Fruit fly (Drosophila melanogaster) whole organism, embryonic: ENCODE results near the gene CG13314.
A peak's percentile ranks its signal among the peaks of the same experiment; 100 is the strongest.

Experiments used
- Abd-B ChIP-seq: fragments of 200-800 bp; sonication (Bioruptor generic); optimal IDR thresholded peaks from 2 replicates; lab custom pipeline; 2018; ENCODE audit warnings: missing biosample characterization, mild to moderate bottlenecking, missing genetic modification characterization, moderate library complexity
- B-H1 ChIP-seq: fragments of 200-800 bp; sonication (Bioruptor generic); IDR thresholded peaks from 3 replicates; pipeline ENCODE4 v1.3.6; 2022; ENCODE audit warnings: missing biosample characterization, missing genetic modification characterization
- CG11247 ChIP-seq: fragments of 200-800 bp; sonication (Bioruptor generic); IDR thresholded peaks from 2 replicates; pipeline ENCODE4 v1.3.6; 2022; ENCODE audit warnings: missing biosample characterization, missing genetic modification characterization
- CG13775 ChIP-seq: fragments of 200-800 bp; sonication (Bioruptor generic); optimal IDR thresholded peaks from 3 replicates; lab custom pipeline; 2017; ENCODE audit warnings: missing biosample characterization, mild to moderate bottlenecking, missing genetic modification characterization
- CG14710 ChIP-seq: fragments of 200-800 bp; sonication (Bioruptor generic); optimal IDR thresholded peaks from 3 replicates; lab custom pipeline; 2019; ENCODE audit warnings: missing biosample characterization, mild to moderate bottlenecking, missing genetic modification characterization, moderate library complexity
- CG1529 ChIP-seq: fragments of 200-800 bp; sonication (Bioruptor generic); optimal IDR thresholded peaks from 3 replicates; lab custom pipeline; 2018; ENCODE audit warnings: missing biosample characterization, missing genetic modification characterization
- CG18599 ChIP-seq: fragments of 200-800 bp; sonication (Bioruptor generic); optimal IDR thresholded peaks from 3 replicates; lab custom pipeline; 2017; ENCODE audit warnings: missing biosample characterization, missing genetic modification characterization, mild to moderate bottlenecking, moderate library complexity, missing genetic modification reagents
- CG2712 ChIP-seq: fragments of 200-800 bp; optimal IDR thresholded peaks from 3 replicates; lab custom pipeline; 2019; ENCODE audit warnings: missing biosample characterization, mild to moderate bottlenecking, missing genetic modification characterization, moderate library complexity
- CG31224 ChIP-seq: fragments of 200-800 bp; sonication (Bioruptor generic); IDR thresholded peaks from 2 replicates; pipeline ENCODE4 v1.3.6; 2022; ENCODE audit warnings: missing biosample characterization, missing genetic modification characterization
- CG34422 ChIP-seq: fragments of 200-800 bp; sonication (Bioruptor generic); IDR thresholded peaks from 3 replicates; pipeline ENCODE4 v1.3.6; 2022; ENCODE audit warnings: missing biosample characterization, missing genetic modification characterization
- CG4854 ChIP-seq: fragments of 200-800 bp; sonication (Bioruptor generic); optimal IDR thresholded peaks from 2 replicates; lab custom pipeline; 2016; ENCODE audit warnings: missing biosample characterization, missing genetic modification characterization, inconsistent platforms
- CG6791 ChIP-seq: fragments of 200-800 bp; sonication (Bioruptor generic); IDR thresholded peaks from 3 replicates; pipeline ENCODE4 v1.3.6; 2022; ENCODE audit warnings: missing biosample characterization, missing genetic modification characterization; ENCODE audit not compliant: partially characterized antibody
- CG7556 ChIP-seq: fragments of 200-800 bp; sonication (Bioruptor generic); optimal IDR thresholded peaks from 2 replicates; lab custom pipeline; 2017; ENCODE audit warnings: missing biosample characterization, mild to moderate bottlenecking, missing genetic modification characterization
- CG8478 ChIP-seq: fragments of >200 bp; optimal IDR thresholded peaks from 2 replicates; lab custom pipeline; 2018
- CG9215 ChIP-seq: fragments of 200-800 bp; sonication (Bioruptor generic); IDR thresholded peaks from 2 replicates; pipeline ENCODE4 v1.3.6; 2022; ENCODE audit warnings: missing biosample characterization, missing genetic modification characterization
- D19A ChIP-seq: fragments of 200-800 bp; optimal IDR thresholded peaks from 3 replicates; lab custom pipeline; 2019; ENCODE audit warnings: missing biosample characterization, mild to moderate bottlenecking, missing genetic modification characterization, moderate library complexity
- Dip2 ChIP-seq: fragments of 200-800 bp; sonication (Bioruptor generic); IDR thresholded peaks from 2 replicates; pipeline ENCODE4 v1.3.6; 2022; ENCODE audit warnings: missing biosample characterization, missing genetic modification characterization
- Doc2 ChIP-seq: fragments of 200-800 bp; sonication (Bioruptor generic); IDR thresholded peaks from 2 replicates; pipeline ENCODE4 v1.3.6; 2022; ENCODE audit warnings: missing biosample characterization, missing genetic modification characterization
- Doc3 ChIP-seq: fragments of 200-800 bp; sonication (Bioruptor generic); IDR thresholded peaks from 3 replicates; pipeline ENCODE4 v1.3.6; 2022; ENCODE audit warnings: missing biosample characterization, missing genetic modification characterization; ENCODE audit not compliant: partially characterized antibody
- Dref ChIP-seq: fragments of 200-800 bp; sonication (Bioruptor generic); IDR thresholded peaks from 2 replicates; pipeline ENCODE4 v1.3.6; 2022; ENCODE audit warnings: missing biosample characterization, missing genetic modification characterization
- Eip74EF ChIP-seq, 2 experiments: fragments of 200-800 bp in 1 of 2; fragments of >200 bp in 1 of 2; sonication (Bioruptor generic) in 1 of 2; optimal IDR thresholded peaks; 2 replicates each; lab custom pipeline; 2017 to 2019; ENCODE audit warnings: missing biosample characterization in 2 of 2, missing genetic modification characterization in 2 of 2, mild to moderate bottlenecking in 1 of 2, moderate library complexity in 1 of 2
- H2.0 ChIP-seq: fragments of 200-800 bp; sonication (Bioruptor generic); IDR thresholded peaks from 2 replicates; pipeline ENCODE4 v1.3.6; 2022; ENCODE audit warnings: missing biosample characterization, missing genetic modification characterization
- HLH3B ChIP-seq: fragments of 200-800 bp; sonication (Bioruptor generic); IDR thresholded peaks from 2 replicates; pipeline ENCODE4 v1.3.6; 2022; ENCODE audit warnings: missing biosample characterization, missing genetic modification characterization
- MTF-1 ChIP-seq: fragments of 200-800 bp; sonication (Bioruptor generic); optimal IDR thresholded peaks from 2 replicates; lab custom pipeline; 2018; ENCODE audit warnings: missing biosample characterization, mild to moderate bottlenecking, missing genetic modification characterization, borderline replicate concordance
- NFAT ChIP-seq: fragments of 200-800 bp; sonication (Bioruptor generic); IDR thresholded peaks from 2 replicates; pipeline ENCODE4 v1.3.6; 2022; ENCODE audit warnings: missing biosample characterization, missing genetic modification characterization
- Nf-YC ChIP-seq: fragments of 200-800 bp; optimal IDR thresholded peaks from 3 replicates; lab custom pipeline; 2019; ENCODE audit warnings: missing biosample characterization, mild to moderate bottlenecking, missing genetic modification characterization, moderate library complexity
- Pdp1 ChIP-seq, 2 experiments: fragments of 200-800 bp; sonication (Bioruptor generic); optimal IDR thresholded peaks; 3 replicates each; lab custom pipeline; 2016; ENCODE audit warnings: missing biosample characterization in 2 of 2, missing genetic modification characterization in 2 of 2, mild to moderate bottlenecking in 1 of 2, moderate library complexity in 1 of 2
- Ptx1 ChIP-seq: fragments of 200-800 bp; sonication (Bioruptor generic); IDR thresholded peaks from 2 replicates; pipeline ENCODE4 v1.3.6; 2022; ENCODE audit warnings: missing biosample characterization, missing genetic modification characterization
- Usf ChIP-seq: fragments of 200-800 bp; sonication (Bioruptor generic); optimal IDR thresholded peaks from 2 replicates; lab custom pipeline; 2017; ENCODE audit warnings: missing genotype, missing biosample characterization, missing genetic modification characterization
- al ChIP-seq: fragments of 200-800 bp; sonication (Bioruptor generic); IDR thresholded peaks from 2 replicates; pipeline ENCODE4 v1.3.6; 2022; ENCODE audit warnings: missing biosample characterization, missing genetic modification characterization
- amos ChIP-seq: fragments of 200-800 bp; sonication (Bioruptor generic); IDR thresholded peaks from 2 replicates; pipeline ENCODE4 v1.3.6; 2022; ENCODE audit warnings: missing biosample characterization, missing genetic modification characterization; ENCODE audit not compliant: partially characterized antibody
- ci ChIP-seq: fragments of 200-800 bp; sonication (Bioruptor generic); IDR thresholded peaks from 3 replicates; pipeline ENCODE4 v1.3.6; 2022; ENCODE audit warnings: missing biosample characterization, missing genetic modification characterization
- croc ChIP-seq: fragments of 200-800 bp; sonication (Bioruptor generic); conservative IDR thresholded peaks from 3 replicates; pipeline ENCODE4 v1.3.6; 2022; ENCODE audit warnings: missing biosample characterization, missing genetic modification characterization
- dpn ChIP-seq, 2 experiments: fragments of 200-800 bp; sonication (Bioruptor generic); optimal IDR thresholded peaks; 3 replicates each; lab custom pipeline; 2016; ENCODE audit warnings: missing biosample characterization in 2 of 2, missing genetic modification characterization in 2 of 2
- fd96Cb ChIP-seq: fragments of 200-800 bp; sonication (Bioruptor generic); optimal IDR thresholded peaks from 2 replicates; lab custom pipeline; 2018; ENCODE audit warnings: missing biosample characterization, mild to moderate bottlenecking, missing genetic modification characterization, moderate library complexity
- gcm2 ChIP-seq: fragments of 200-800 bp; sonication (Bioruptor generic); optimal IDR thresholded peaks from 2 replicates; lab custom pipeline; 2016; ENCODE audit warnings: missing biosample characterization, missing genetic modification characterization
- ham ChIP-seq: fragments of 200-800 bp; sonication (Bioruptor generic); IDR thresholded peaks from 2 replicates; pipeline ENCODE4 v1.3.6; 2022; ENCODE audit warnings: missing biosample characterization, missing genetic modification characterization
- nom ChIP-seq: fragments of 200-800 bp; sonication (Bioruptor generic); optimal IDR thresholded peaks from 2 replicates; lab custom pipeline; 2017; ENCODE audit warnings: missing biosample characterization, missing genetic modification characterization, mild to moderate bottlenecking, moderate library complexity, missing genetic modification reagents
- oc ChIP-seq: fragments of 200-800 bp; sonication (Bioruptor generic); optimal IDR thresholded peaks from 2 replicates; lab custom pipeline; 2018; ENCODE audit warnings: missing biosample characterization, mild to moderate bottlenecking, missing genetic modification characterization, moderate library complexity
- org-1 ChIP-seq: fragments of 200-800 bp; sonication (Bioruptor generic); optimal IDR thresholded peaks from 2 replicates; lab custom pipeline; 2017; ENCODE audit warnings: missing biosample characterization, missing genetic modification characterization
- phol ChIP-seq: fragments of 200-800 bp; sonication (Bioruptor generic); optimal IDR thresholded peaks from 3 replicates; lab custom pipeline; 2018; ENCODE audit warnings: missing biosample characterization, mild to moderate bottlenecking, missing genetic modification characterization, moderate library complexity
- pzg ChIP-seq: fragments of 200-800 bp; sonication (Bioruptor generic); optimal IDR thresholded peaks from 3 replicates; lab custom pipeline; 2018; ENCODE audit warnings: missing biosample characterization, mild to moderate bottlenecking, missing genetic modification characterization, moderate library complexity
- ro ChIP-seq: fragments of 200-800 bp; sonication (Bioruptor generic); IDR thresholded peaks from 2 replicates; pipeline ENCODE4 v1.3.6; 2022; ENCODE audit warnings: missing biosample characterization, missing genetic modification characterization
- seq ChIP-seq: fragments of 200-800 bp; sonication (Bioruptor generic); IDR thresholded peaks from 2 replicates; pipeline ENCODE4 v1.3.6; 2022; ENCODE audit warnings: missing biosample characterization, missing genetic modification characterization
- slbo ChIP-seq: fragments of 200-800 bp; sonication (Bioruptor generic); IDR thresholded peaks from 2 replicates; pipeline ENCODE4 v1.3.6; 2022; ENCODE audit warnings: missing biosample characterization, missing genetic modification characterization
- stc ChIP-seq: fragments of 200-800 bp; sonication (Bioruptor generic); IDR thresholded peaks from 2 replicates; pipeline ENCODE4 v1.3.6; 2022; ENCODE audit warnings: missing biosample characterization, missing genetic modification characterization
- tap ChIP-seq: fragments of 200-800 bp; optimal IDR thresholded peaks from 3 replicates; lab custom pipeline; 2019; ENCODE audit warnings: missing biosample characterization, mild to moderate bottlenecking, missing genetic modification characterization, moderate library complexity
- zen ChIP-seq: fragments of 200-800 bp; sonication (Bioruptor generic); optimal IDR thresholded peaks from 3 replicates; lab custom pipeline; 2018; ENCODE audit warnings: missing biosample characterization, mild to moderate bottlenecking, missing genetic modification characterization, moderate library complexity
- zfh2 ChIP-seq: fragments of 200-800 bp; sonication (Bioruptor generic); optimal IDR thresholded peaks from 2 replicates; lab custom pipeline; 2016; ENCODE audit warnings: missing biosample characterization, missing genetic modification characterization

CG13314 gene

DNA sequence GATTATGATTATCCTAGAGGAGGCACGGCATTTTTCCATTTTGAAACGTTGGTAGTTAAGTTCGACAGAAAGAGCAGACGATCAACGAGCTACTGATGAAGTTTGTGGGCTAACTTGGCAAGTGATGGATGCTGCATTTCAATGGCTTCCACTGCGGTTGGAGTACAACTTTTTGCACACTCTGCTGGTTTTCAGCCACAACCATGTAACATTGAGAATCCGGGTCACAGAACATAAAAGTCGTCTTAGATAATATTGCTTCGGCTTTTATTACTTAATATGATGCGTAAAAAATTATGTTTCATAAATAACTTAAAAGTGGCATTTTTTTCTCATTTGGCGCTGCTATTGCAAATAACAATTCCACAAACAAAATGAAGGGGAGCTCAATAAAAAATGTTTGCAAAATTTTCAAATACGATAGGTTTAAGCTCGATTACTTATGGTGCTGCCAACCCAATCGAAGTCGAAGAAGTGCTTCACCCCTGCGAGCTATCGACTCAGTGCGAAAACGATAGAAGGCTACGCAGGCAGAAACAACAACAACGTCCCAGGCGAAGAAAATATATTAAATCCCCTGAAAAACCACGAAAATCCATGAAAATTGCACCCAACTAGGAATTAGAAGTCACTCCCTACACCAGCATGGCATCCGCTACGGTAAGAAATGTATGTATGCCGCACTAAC lies 15.1 kb upstream of the CG13314 start, which contains the start of the genes CG5653 and CG5021 (continued):
- no peak for TF ChIP-seq phol
- no peak for TF ChIP-seq B-H1 (GFP tag; lab: Robert Waterston, UW)
- no peak for TF ChIP-seq CG7556
- TF ChIP-seq CG8478 (lab: Kevin White, UChicago) = no peak
- peak; percentile 75; the same call in 2 of the 3 replicates for TF ChIP-seq CG6791 (GFP tag; lab: Robert Waterston, UW)
- no peak for TF ChIP-seq oc (tag; lab: Kevin White, UChicago)
- no peak for TF ChIP-seq CG4854 (GFP tag; lab: Kevin White, UChicago)
- no peak for TF ChIP-seq croc (GFP tag; lab: Robert Waterston, UW)
- TF ChIP-seq zen = no peak
- TF ChIP-seq CG31224 = no peak
- TF ChIP-seq Dref (GFP tag; lab: Robert Waterston, UW) = peak; percentile 96
- no peak for TF ChIP-seq Abd-B
- TF ChIP-seq CG18599 = no peak
- TF ChIP-seq stc = no peak
- no peak for TF ChIP-seq CG13775
- no peak for TF ChIP-seq ham (GFP tag; lab: Robert Waterston, UW)
- TF ChIP-seq pzg (GFP tag; lab: Kevin White, UChicago) = peak; percentile 87
- no peak for TF ChIP-seq CG9215
- TF ChIP-seq HLH3B = no peak
- no peak for TF ChIP-seq H2.0
- TF ChIP-seq Eip74EF (GFP tag; optimal IDR thresholded peaks at IDR 0.05; lab: Kevin White, UChicago) = no peak
- TF ChIP-seq al (GFP tag; lab: Robert Waterston, UW) = no peak
- no peak for TF ChIP-seq CG11247 (GFP tag; lab: Robert Waterston, UW)
- TF ChIP-seq Usf = no peak
- TF ChIP-seq Dip2 = no peak
- TF ChIP-seq slbo (GFP tag; lab: Robert Waterston, UW) = no peak
- peak; percentile 57; the same call in 1 of the 2 replicates for TF ChIP-seq amos (GFP tag; lab: Robert Waterston, UW)
- no peak for TF ChIP-seq Doc2 (GFP tag; lab: Robert Waterston, UW)
- no peak for TF ChIP-seq zfh2
- TF ChIP-seq fd96Cb = no peak
- no peak for TF ChIP-seq Pdp1 (GFP tag; optimal IDR thresholded peaks at IDR 0.05; lab: Kevin White, UChicago)
- no peak for TF ChIP-seq CG14710 (tag; lab: Kevin White, UChicago)
- no peak for TF ChIP-seq nom (GFP tag; lab: Kevin White, UChicago)
- TF ChIP-seq tap (tag; lab: Kevin White, UChicago) = no peak
- TF ChIP-seq org-1 = no peak
- TF ChIP-seq D19A (tag; lab: Kevin White, UChicago) = no peak
- TF ChIP-seq MTF-1 (GFP tag; lab: Kevin White, UChicago) = no peak
- no peak for TF ChIP-seq Ptx1 (GFP tag; lab: Robert Waterston, UW)
- no peak for TF ChIP-seq Nf-YC
- TF ChIP-seq NFAT (GFP tag; lab: Robert Waterston, UW) = no peak
- no peak for TF ChIP-seq CG34422
- no peak for TF ChIP-seq dpn (GFP tag; optimal IDR thresholded peaks at IDR 0.05; lab: Kevin White, UChicago)
- no peak for TF ChIP-seq ro (GFP tag; lab: Robert Waterston, UW)
- TF ChIP-seq CG2712 = no peak
- TF ChIP-seq CG1529 = no peak
- TF ChIP-seq ci (GFP tag; lab: Robert Waterston, UW) = no peak
- TF ChIP-seq Doc3 (GFP tag; lab: Robert Waterston, UW) = peak; percentile 21; the same call in 1 of the 3 replicates
- no peak for TF ChIP-seq seq (GFP tag; lab: Robert Waterston, UW)
- TF ChIP-seq gcm2 = no peak
